Worm (Caenorhabditis elegans) whole organism, L1 larva: ENCODE results near the gene sdz-7.
A peak's percentile ranks its signal among the peaks of the same experiment; 100 is the strongest.

Experiments
- C16A3.4 ChIP-seq: fragments of 150-350 bp; optimal IDR thresholded peaks from 2 replicates; lab custom pipeline; 2014; ENCODE audit warnings: missing biosample characterization, missing genetic modification characterization
- alr-1 ChIP-seq: fragments of 200-800 bp; sonication (Bioruptor generic); optimal IDR thresholded peaks from 2 replicates; lab custom pipeline; 2018; ENCODE audit warnings: borderline replicate concordance, mild to moderate bottlenecking, missing genetic modification characterization, missing compliant biosample characterization
- aly-2 ChIP-seq: fragments of 150-350 bp; optimal IDR thresholded peaks from 2 replicates; lab custom pipeline; 2014; ENCODE audit warnings: missing biosample characterization, missing genetic modification characterization
- ama-1 ChIP-seq: fragments of 150-350 bp; optimal IDR thresholded peaks from 2 replicates; lab custom pipeline; 2014
- blmp-1 ChIP-seq: fragments of 150-350 bp; optimal IDR thresholded peaks from 2 replicates; lab custom pipeline; 2014; ENCODE audit warnings: missing biosample characterization, missing genetic modification characterization
- ces-1 ChIP-seq: fragments of 150-350 bp; optimal IDR thresholded peaks from 2 replicates; lab custom pipeline; 2014; ENCODE audit warnings: missing biosample characterization, missing genetic modification reagents, missing genetic modification characterization
- efl-1 ChIP-seq, 4 experiments: fragments of 150-350 bp; optimal IDR thresholded peaks in 3 of 4; peaks in 1 of 4; 1 replicate in 1 of 4; 2 replicates in 3 of 4; lab custom pipeline; 2014; ENCODE audit warnings: missing biosample characterization in 2 of 4, missing genetic modification characterization in 2 of 4, missing genetic modification reagents in 2 of 4
- egl-27 ChIP-seq, 2 experiments: fragments of 150-350 bp in 1 of 2; sonication (generic microtip); optimal IDR thresholded peaks; 3 replicates each; lab custom pipeline; 2017 to 2018; ENCODE audit warnings: missing biosample characterization in 2 of 2, missing genetic modification characterization in 2 of 2, missing genetic modification reagents in 2 of 2
- elt-3 ChIP-seq, 6 experiments: fragments of 150-350 bp in 1 of 6; sonication (generic microtip); optimal IDR thresholded peaks; 2 replicates each; lab custom pipeline; 2017 to 2018; ENCODE audit warnings: missing biosample characterization in 6 of 6, missing genetic modification characterization in 6 of 6, inconsistent platforms in 1 of 6
- fos-1 ChIP-seq: fragments of 150-350 bp; optimal IDR thresholded peaks from 2 replicates; lab custom pipeline; 2014; ENCODE audit warnings: missing biosample characterization, missing genetic modification characterization
- grh-1 ChIP-seq: fragments of 200-800 bp; sonication (Bioruptor generic); IDR thresholded peaks from 2 replicates; pipeline ENCODE4 v1.3.6; 2022; ENCODE audit warnings: missing genetic modification reagents, missing genetic modification characterization, missing compliant biosample characterization
- hlh-17 ChIP-seq: fragments of 200-800 bp; sonication (Bioruptor generic); optimal IDR thresholded peaks from 2 replicates; lab custom pipeline; 2018; ENCODE audit warnings: missing genetic modification characterization, mild to moderate bottlenecking, missing compliant biosample characterization, moderate library complexity, borderline replicate concordance
- jun-1 ChIP-seq: fragments of 150-350 bp; optimal IDR thresholded peaks from 2 replicates; lab custom pipeline; 2014; ENCODE audit warnings: missing biosample characterization, missing genetic modification reagents, missing genetic modification characterization
- lin-14 ChIP-seq: fragments of 200-800 bp; sonication (Bioruptor generic); optimal IDR thresholded peaks from 2 replicates; lab custom pipeline; 2018; ENCODE audit warnings: mild to moderate bottlenecking, missing genetic modification characterization, moderate library complexity, missing compliant biosample characterization
- lin-15B ChIP-seq: fragments of 150-350 bp; sonication (generic microtip); optimal IDR thresholded peaks from 3 replicates; lab custom pipeline; 2014; ENCODE audit warnings: missing biosample characterization, missing genetic modification characterization
- lin-35 ChIP-seq, 2 experiments: fragments of 150-350 bp; optimal IDR thresholded peaks; 2 replicates each; lab custom pipeline; 2014; ENCODE audit warnings: missing biosample characterization in 2 of 2, missing genetic modification characterization in 2 of 2, missing genetic modification reagents in 2 of 2
- mab-9 ChIP-seq: fragments of 200-800 bp; sonication (Bioruptor generic); IDR thresholded peaks from 2 replicates; pipeline ENCODE4 v1.3.6; 2022; ENCODE audit warnings: missing genetic modification reagents, missing genetic modification characterization, missing compliant biosample characterization
- mep-1 ChIP-seq: fragments of 150-350 bp; optimal IDR thresholded peaks from 2 replicates; lab custom pipeline; 2014; ENCODE audit warnings: missing biosample characterization, missing genetic modification characterization
- nhr-12 ChIP-seq: sonication (generic microtip); optimal IDR thresholded peaks from 2 replicates; lab custom pipeline; 2017; ENCODE audit warnings: missing biosample characterization, missing genetic modification characterization
- nhr-20 ChIP-seq: sonication (generic microtip); optimal IDR thresholded peaks from 2 replicates; lab custom pipeline; 2016; ENCODE audit warnings: mild to moderate bottlenecking, missing genetic modification characterization, missing compliant biosample characterization
- nhr-237 ChIP-seq: fragments of 150-350 bp; optimal IDR thresholded peaks from 2 replicates; lab custom pipeline; 2014; ENCODE audit warnings: missing biosample characterization, missing genetic modification characterization
- nhr-47 ChIP-seq: sonication (generic microtip); optimal IDR thresholded peaks from 2 replicates; lab custom pipeline; 2016; ENCODE audit warnings: mild to moderate bottlenecking, missing genetic modification characterization, moderate library complexity, missing compliant biosample characterization
- nhr-71 ChIP-seq: sonication (generic microtip); optimal IDR thresholded peaks from 2 replicates; lab custom pipeline; 2016; ENCODE audit warnings: mild to moderate bottlenecking, missing genetic modification characterization, moderate library complexity, missing compliant biosample characterization
- nhr-84 ChIP-seq: sonication (generic microtip); optimal IDR thresholded peaks from 2 replicates; lab custom pipeline; 2017; ENCODE audit warnings: missing biosample characterization, missing genetic modification characterization
- nhr-90 ChIP-seq: sonication (generic microtip); optimal IDR thresholded peaks from 2 replicates; lab custom pipeline; 2016; ENCODE audit warnings: mild to moderate bottlenecking, missing genetic modification characterization, missing compliant biosample characterization; ENCODE audit not compliant: poor library complexity
- sox-4 ChIP-seq: sonication (generic microtip); optimal IDR thresholded peaks from 2 replicates; lab custom pipeline; 2016; ENCODE audit warnings: missing genetic modification characterization, missing compliant biosample characterization
- sptf-1 ChIP-seq: fragments of 150-350 bp; optimal IDR thresholded peaks from 2 replicates; lab custom pipeline; 2014; ENCODE audit warnings: missing biosample characterization, missing genetic modification characterization
- sup-37 ChIP-seq: fragments of 200-800 bp; sonication (Bioruptor generic); optimal IDR thresholded peaks from 2 replicates; lab custom pipeline; 2018; ENCODE audit warnings: mild to moderate bottlenecking, missing genetic modification characterization, missing compliant biosample characterization
- swsn-7 ChIP-seq: sonication (generic microtip); optimal IDR thresholded peaks from 2 replicates; lab custom pipeline; 2016; ENCODE audit warnings: missing genetic modification characterization, missing compliant biosample characterization
- tbx-2 ChIP-seq: sonication (generic microtip); optimal IDR thresholded peaks from 2 replicates; lab custom pipeline; 2016; ENCODE audit warnings: missing genetic modification characterization, missing compliant biosample characterization
- tlp-1 ChIP-seq: fragments of 150-350 bp; optimal IDR thresholded peaks from 2 replicates; lab custom pipeline; 2014; ENCODE audit warnings: missing biosample characterization, missing genetic modification characterization
- unc-130 ChIP-seq: fragments of 150-350 bp; optimal IDR thresholded peaks from 2 replicates; lab custom pipeline; 2017; ENCODE audit warnings: missing biosample characterization, missing genetic modification characterization, inconsistent platforms
- unc-30 ChIP-seq: sonication (generic microtip); optimal IDR thresholded peaks from 2 replicates; lab custom pipeline; 2017; ENCODE audit warnings: missing biosample characterization, missing genetic modification characterization
- ztf-11 ChIP-seq, 2 experiments: sonication (generic microtip); optimal IDR thresholded peaks; 2 replicates each; lab custom pipeline; 2016 to 2017; ENCODE audit warnings: missing genetic modification characterization in 2 of 2, missing biosample characterization in 1 of 2, missing compliant biosample characterization in 1 of 2
- ztf-4 ChIP-seq: fragments of 150-350 bp; optimal IDR thresholded peaks from 2 replicates; lab custom pipeline; 2014; ENCODE audit warnings: missing biosample characterization, missing genetic modification characterization

The sdz-7 gene

ce11 chrII:3911284-3911683, 33.5 kb upstream of the sdz-7 start (continued):
- TF ChIP-seq alr-1 (tag; lab: Kevin White, UChicago) (no peak), nhr-20 (peak; percentile 56), C16A3.4 (tag; lab: Kevin White, UChicago) (peak; percentile 4), lin-15B (tag; lab: Kevin White, UChicago) (no peak), tlp-1 (tag; lab: Kevin White, UChicago) (no peak), ces-1 (GFP tag; lab: Kevin White, UChicago) (no peak), hlh-17 (GFP tag; lab: Kevin White, UChicago) (no peak), lin-14 (GFP tag; lab: Kevin White, UChicago) (peak; percentile 67), tbx-2 (tag; lab: Kevin White, UChicago) (no peak), elt-3 (tag; optimal IDR thresholded peaks at IDR 0.05; lab: Kevin White, UChicago) (no peak), nhr-47 (no peak), sox-4 (no peak), nhr-12 (no peak), ztf-11 (tag; optimal IDR thresholded peaks at IDR 0.05; lab: Kevin White, UChicago) (no peak), nhr-71 (tag; lab: Kevin White, UChicago) (peak; percentile 20), egl-27 (tag; optimal IDR thresholded peaks at IDR 0.05; lab: Kevin White, UChicago) (no peak), nhr-90 (tag; lab: Kevin White, UChicago) (peak; percentile 32), efl-1 (optimal IDR thresholded peaks at IDR 0.05; lab: Kevin White, UChicago) (no peak), efl-1 (GFP tag; optimal IDR thresholded peaks at IDR 0.05 in 1 of 2; lab: Kevin White, UChicago) (peak in 1 of 2 experiments; percentile 44), ama-1 (no peak), sup-37 (GFP tag; lab: Kevin White, UChicago) (no peak), lin-35 (GFP tag; optimal IDR thresholded peaks at IDR 0.05; lab: Kevin White, UChicago) (peak in 1 of 2 experiments; percentile 46)

ce11 chrII:3910737-3911136, 33.0 kb upstream of the sdz-7 start, which contains the start of gene bcmo-2:
bcmo-2 (minus strand) TSS chrII:3910837.
- TF ChIP-seq sox-4 (no peak), efl-1 (optimal IDR thresholded peaks at IDR 0.05; lab: Kevin White, UChicago) (no peak), efl-1 (GFP tag; optimal IDR thresholded peaks at IDR 0.05 in 1 of 2; lab: Kevin White, UChicago) (peak in 1 of 2 experiments; percentile 69)

- TF ChIP-seq aly-2 (no peak), swsn-7 (tag; lab: Kevin White, UChicago) (no peak), fos-1 (tag; lab: Kevin White, UChicago) (no peak), tlp-1 (tag; lab: Kevin White, UChicago) (no peak), unc-30 (tag; lab: Kevin White, UChicago) (no peak), unc-130 (no peak), nhr-237 (no peak), grh-1 (GFP tag; lab: Robert Waterston, UW) (no peak), ztf-4 (no peak), nhr-84 (tag; lab: Kevin White, UChicago) (no peak)
Observed at ce11 chrII:3909301-3909700, 31.5 kb upstream of the sdz-7 start.

- TF ChIP-seq nhr-12: no peak
- TF ChIP-seq mep-1 (tag; lab: Kevin White, UChicago): no peak
- no peak for TF ChIP-seq jun-1
- no peak for TF ChIP-seq grh-1 (GFP tag; lab: Robert Waterston, UW)
- TF ChIP-seq mab-9: no peak
- TF ChIP-seq sptf-1 (tag; lab: Kevin White, UChicago): no peak
- TF ChIP-seq blmp-1 (tag; lab: Kevin White, UChicago): no peak
Observed at ce11 chrII:3908135-3908534, 30.4 kb upstream of the sdz-7 start.
